Fruit fly (Drosophila melanogaster): ENCODE results near the gene Shawl.
A peak's percentile ranks its signal among the peaks of the same experiment; 100 is the strongest.

Shawl gene

dm6 chr2L:9449257-9449972 is 34.5 kb upstream of the Shawl start (continued):
- peak; percentile 77 for TF ChIP-seq CG2116 (GFP tag; optimal IDR thresholded peaks at IDR 0.05)
- no peak for TF ChIP-seq gro (GFP tag; optimal IDR thresholded peaks at IDR 0.05)
- peak; percentile 96 for TF ChIP-seq Rfx (GFP tag; IDR thresholded peaks at IDR 0.05)
- peak; percentile 98 for TF ChIP-seq dysf (GFP tag; IDR thresholded peaks at IDR 0.05)
- no peak for TF ChIP-seq knrl (GFP tag; IDR thresholded peaks at IDR 0.05; ENCODE audit: partially characterized antibody)
- peak; percentile 89 for TF ChIP-seq NFAT (GFP tag; IDR thresholded peaks at IDR 0.05)
- peak; percentile 53 for TF ChIP-seq HLH54F (GFP tag; optimal IDR thresholded peaks at IDR 0.05)
- peak; percentile 74 for TF ChIP-seq CG15514 (GFP tag; optimal IDR thresholded peaks at IDR 0.05)
- TF ChIP-seq CG15479 (GFP tag; optimal IDR thresholded peaks at IDR 0.05), result peak; percentile 87
- TF ChIP-seq eve (GFP tag; optimal IDR thresholded peaks at IDR 0.05), result peak; percentile 92 to 99
- peak; percentile 95 for TF ChIP-seq Dek (tag; optimal IDR thresholded peaks at IDR 0.05)
- TF ChIP-seq pros (GFP tag; optimal IDR thresholded peaks at IDR 0.05), result peak; percentile 96
- peak; percentile 75 for TF ChIP-seq CrebB (tag; optimal IDR thresholded peaks at IDR 0.05)
- peak; percentile 18 for TF ChIP-seq MTF-1 (GFP tag; optimal IDR thresholded peaks at IDR 0.05; ENCODE audit: borderline replicate concordance)
- peak; percentile 75 for TF ChIP-seq vfl (GFP tag; optimal IDR thresholded peaks at IDR 0.05)
- TF ChIP-seq CG12155 (GFP tag; optimal IDR thresholded peaks at IDR 0.05), result peak; percentile 94
- TF ChIP-seq CG31388 (GFP tag; optimal IDR thresholded peaks at IDR 0.05), result peak; percentile 75
- TF ChIP-seq Usf (GFP tag; optimal IDR thresholded peaks at IDR 0.05), result peak; percentile 96
- TF ChIP-seq CG14667 (GFP tag; IDR thresholded peaks at IDR 0.05), result peak; percentile 92
- peak; percentile 71 for TF ChIP-seq CG17186 (GFP tag; optimal IDR thresholded peaks at IDR 0.05)
- TF ChIP-seq E2f2 (GFP tag; IDR thresholded peaks at IDR 0.05), result peak; percentile 82
- TF ChIP-seq sug (tag; optimal IDR thresholded peaks at IDR 0.05), result peak; percentile 96
- TF ChIP-seq CG4820 (GFP tag; optimal IDR thresholded peaks at IDR 0.05), result peak; percentile 95
- TF ChIP-seq da (GFP tag; optimal IDR thresholded peaks at IDR 0.05), result peak; percentile 63
- peak; percentile 68; the same call in 1 of the 2 replicates for TF ChIP-seq Dip2 (GFP tag; IDR thresholded peaks at IDR 0.05)
- peak; percentile 96 for TF ChIP-seq CG13775 (GFP tag; optimal IDR thresholded peaks at IDR 0.05)
- TF ChIP-seq CG8924 (tag; optimal IDR thresholded peaks at IDR 0.05), result peak; percentile 97
- peak; percentile 88 for TF ChIP-seq mam (GFP tag; optimal IDR thresholded peaks at IDR 0.05)
- peak; percentile 97 for TF ChIP-seq CG3847 (GFP tag; IDR thresholded peaks at IDR 0.05)
- peak; percentile 93 for TF ChIP-seq CG1529 (GFP tag; optimal IDR thresholded peaks at IDR 0.05)
- TF ChIP-seq CG9797 (GFP tag; optimal IDR thresholded peaks at IDR 0.05), result peak; percentile 20
- TF ChIP-seq Meics (GFP tag; optimal IDR thresholded peaks at IDR 0.05), result peak; percentile 93
- peak; percentile 78 for TF ChIP-seq CG4854 (GFP tag; optimal IDR thresholded peaks at IDR 0.05)
- no peak for TF ChIP-seq Sry-δ (GFP tag; optimal IDR thresholded peaks at IDR 0.05)
- TF ChIP-seq p53 (GFP tag; optimal IDR thresholded peaks at IDR 0.05), result no peak
- no peak for TF ChIP-seq Lpt (GFP tag; optimal IDR thresholded peaks at IDR 0.05)
- peak; percentile 98 for TF ChIP-seq CG4404 (GFP tag; IDR thresholded peaks at IDR 0.05)
- peak; percentile 94 for TF ChIP-seq Med (GFP tag)
- TF ChIP-seq CG17912 (GFP tag; optimal IDR thresholded peaks at IDR 0.05), result peak; percentile 78
- TF ChIP-seq Chrac-16 (GFP tag; optimal IDR thresholded peaks at IDR 0.05), result peak; percentile 95
- peak; percentile 90 for TF ChIP-seq sens (GFP tag)
- no peak for TF ChIP-seq zen2 (GFP tag; IDR thresholded peaks at IDR 0.05; ENCODE audit: partially characterized antibody)
- TF ChIP-seq CG10267 (tag; optimal IDR thresholded peaks at IDR 0.05), result peak; percentile 95
- peak; percentile 87 for TF ChIP-seq CG13894 (tag; optimal IDR thresholded peaks at IDR 0.05)
- TF ChIP-seq ato (GFP tag; IDR thresholded peaks at IDR 0.05; ENCODE audit: partially characterized antibody), result peak; percentile 72
- peak; percentile 86 for TF ChIP-seq CG30020 (tag; optimal IDR thresholded peaks at IDR 0.05)
- no peak for TF ChIP-seq Dll (GFP tag; IDR thresholded peaks at IDR 0.05; ENCODE audit: partially characterized antibody)
- TF ChIP-seq CG12659 (GFP tag; optimal IDR thresholded peaks at IDR 0.05), result peak; percentile 97
- peak; percentile 89 for TF ChIP-seq B-H1 (GFP tag; IDR thresholded peaks at IDR 0.05)
- peak; percentile 97 for TF ChIP-seq nmo (GFP tag; optimal IDR thresholded peaks at IDR 0.05)
